Worm (Caenorhabditis elegans) whole organism, L4 larva: Measurements from ENCODE around the gene ddx-23.

Experiments
- F37D6.2 ChIP-seq: sonication (generic microtip); optimal IDR thresholded peaks from 2 replicates; lab custom pipeline; 2016; ENCODE audit warnings: mild to moderate bottlenecking, missing genetic modification characterization, missing compliant biosample characterization
- aly-2 ChIP-seq: sonication (generic microtip); optimal IDR thresholded peaks from 2 replicates; lab custom pipeline; 2018; ENCODE audit warnings: missing biosample characterization, missing genetic modification characterization
- ama-1 ChIP-seq: fragments of 150-350 bp; optimal IDR thresholded peaks from 2 replicates; lab custom pipeline; 2014; ENCODE audit warnings: inconsistent platforms, mixed read lengths
- ceh-20 ChIP-seq: fragments of 200-800 bp; sonication (Bioruptor generic); IDR thresholded peaks from 2 replicates; pipeline ENCODE4 v1.3.6; 2022; ENCODE audit warnings: missing genetic modification reagents, missing genetic modification characterization, missing compliant biosample characterization

- TF ChIP-seq ceh-20 (GFP tag; lab: Robert Waterston, UW), result no peak
- no peak for TF ChIP-seq F37D6.2 (tag; lab: Kevin White, UChicago)
- TF ChIP-seq ama-1 (lab: Kevin White, UChicago), result no peak
- no peak for TF ChIP-seq aly-2
Observed at ce11 chrIII:5863774-5864173, 10.7 kb upstream of the ddx-23 start, which contains the start of gene dnpp-1.
